Worm (Caenorhabditis elegans) whole organism, L2 larva: ENCODE results near the gene dhhc-4.

Experiments used
- aly-2 ChIP-seq: fragments of 150-350 bp; optimal IDR thresholded peaks from 2 replicates; lab custom pipeline; 2014; ENCODE audit warnings: missing biosample characterization, missing genetic modification characterization
- blmp-1 ChIP-seq: sonication (generic microtip); optimal IDR thresholded peaks from 2 replicates; lab custom pipeline; 2017; ENCODE audit warnings: missing genetic modification characterization, mild to moderate bottlenecking, missing compliant biosample characterization, antibody characterized with exemption, moderate library complexity; ENCODE audit not compliant: insufficient read depth
- elt-3 ChIP-seq: sonication (generic microtip); optimal IDR thresholded peaks from 2 replicates; lab custom pipeline; 2017; ENCODE audit warnings: missing biosample characterization, missing genetic modification characterization
- mab-5 ChIP-seq: fragments of 150-350 bp; optimal IDR thresholded peaks from 2 replicates; lab custom pipeline; 2014; ENCODE audit warnings: missing biosample characterization, missing genetic modification characterization
- skn-1 ChIP-seq: sonication (generic microtip); optimal IDR thresholded peaks from 2 replicates; lab custom pipeline; 2017; ENCODE audit warnings: missing biosample characterization, missing genetic modification characterization
- sma-9 ChIP-seq, 2 experiments: fragments of 150-350 bp in 1 of 2; sonication (generic microtip) in 1 of 2; optimal IDR thresholded peaks; 2 replicates each; lab custom pipeline; 2014 to 2016; ENCODE audit warnings: missing genetic modification characterization in 2 of 2, mild to moderate bottlenecking in 1 of 2, missing biosample characterization in 1 of 2, missing compliant biosample characterization in 1 of 2, missing genetic modification reagents in 1 of 2, moderate library complexity in 1 of 2
- snpc-4 ChIP-seq: fragments of 150-350 bp; optimal IDR thresholded peaks from 2 replicates; lab custom pipeline; 2014; ENCODE audit warnings: missing biosample characterization, missing genetic modification characterization
- unc-39 ChIP-seq: fragments of 150-350 bp; optimal IDR thresholded peaks from 2 replicates; lab custom pipeline; 2014; ENCODE audit warnings: missing biosample characterization, missing genetic modification characterization
- unc-62 ChIP-seq: fragments of 150-350 bp; optimal IDR thresholded peaks from 2 replicates; lab custom pipeline; 2014; ENCODE audit warnings: missing biosample characterization, missing genetic modification reagents, missing genetic modification characterization
- ztf-1 ChIP-seq: fragments of 200-800 bp; sonication (Bioruptor generic); conservative IDR thresholded peaks from 2 replicates; pipeline ENCODE4 v1.3.6; 2022; ENCODE audit warnings: missing genetic modification characterization, missing compliant biosample characterization
- ztf-11 ChIP-seq: sonication (generic microtip); optimal IDR thresholded peaks from 2 replicates; lab custom pipeline; 2017; ENCODE audit warnings: missing biosample characterization, missing genetic modification characterization

ce11 chrIII:9876951-9877350 is 9.4 kb upstream of the dhhc-4 start, which contains the start of gene ZK757.10:
- TF ChIP-seq elt-3 (tag; lab: Kevin White, UChicago) (no peak), mab-5 (tag; lab: Kevin White, UChicago) (no peak), sma-9 (GFP tag; optimal IDR thresholded peaks at IDR 0.05; lab: Kevin White, UChicago) (no peak), sma-9 (tag; optimal IDR thresholded peaks at IDR 0.05; lab: Kevin White, UChicago) (no peak), skn-1 (tag; lab: Kevin White, UChicago) (no peak), unc-62 (no peak), blmp-1 (tag; lab: Kevin White, UChicago) (no peak), ztf-1 (GFP tag; lab: Robert Waterston, UW) (no peak), ztf-11 (tag; lab: Kevin White, UChicago) (no peak), aly-2 (no peak), snpc-4 (no peak), unc-39 (tag; lab: Kevin White, UChicago) (no peak)
